Worm (Caenorhabditis elegans) whole organism, late embryonic: ENCODE results near the gene ppm-1.G.

ENCODE experiments used
- C08G9.2 ChIP-seq: sonication (generic microtip); optimal IDR thresholded peaks from 2 replicates; lab custom pipeline; 2016; ENCODE audit warnings: mild to moderate bottlenecking, missing genetic modification characterization, moderate library complexity, missing compliant biosample characterization
- F13H6.1 ChIP-seq: sonication (generic microtip); optimal IDR thresholded peaks from 2 replicates; lab custom pipeline; 2016; ENCODE audit warnings: missing genetic modification characterization, missing compliant biosample characterization
- Y22D7AL.16 ChIP-seq: sonication (generic microtip); optimal IDR thresholded peaks from 2 replicates; lab custom pipeline; 2016; ENCODE audit warnings: missing genetic modification characterization, missing compliant biosample characterization
- ahr-1 ChIP-seq: sonication (generic microtip); optimal IDR thresholded peaks from 2 replicates; lab custom pipeline; 2016; ENCODE audit warnings: missing genetic modification characterization, missing compliant biosample characterization
- ceh-18 ChIP-seq: sonication (generic microtip); optimal IDR thresholded peaks from 2 replicates; lab custom pipeline; 2016; ENCODE audit warnings: missing genetic modification characterization, missing compliant biosample characterization
- ceh-2 ChIP-seq: sonication (generic microtip); optimal IDR thresholded peaks from 2 replicates; lab custom pipeline; 2016; ENCODE audit warnings: missing genotype, missing genetic modification characterization, missing compliant biosample characterization
- ceh-30 ChIP-seq: fragments of 150-350 bp; optimal IDR thresholded peaks from 2 replicates; lab custom pipeline; 2014; ENCODE audit warnings: missing biosample characterization, missing genetic modification characterization
- ceh-34 ChIP-seq: sonication (generic microtip); optimal IDR thresholded peaks from 2 replicates; lab custom pipeline; 2016; ENCODE audit warnings: mild to moderate bottlenecking, missing genetic modification characterization, missing compliant biosample characterization
- ceh-45 ChIP-seq: fragments of 200-800 bp; sonication (Bioruptor generic); IDR thresholded peaks from 2 replicates; pipeline ENCODE4 v1.3.6; 2022; ENCODE audit warnings: missing genetic modification reagents, missing genetic modification characterization, missing compliant biosample characterization
- ceh-48 ChIP-seq: sonication (generic microtip); optimal IDR thresholded peaks from 2 replicates; lab custom pipeline; 2016; ENCODE audit warnings: missing genetic modification characterization, inconsistent platforms, missing compliant biosample characterization
- ceh-6 ChIP-seq: fragments of 200-800 bp; sonication (Bioruptor generic); optimal IDR thresholded peaks from 2 replicates; lab custom pipeline; 2018; ENCODE audit warnings: mild to moderate bottlenecking, missing genetic modification characterization, missing compliant biosample characterization
- dmd-4 ChIP-seq: sonication (generic microtip); optimal IDR thresholded peaks from 2 replicates; lab custom pipeline; 2016; ENCODE audit warnings: borderline replicate concordance, missing genetic modification characterization, missing compliant biosample characterization
- elt-2 ChIP-seq: sonication (generic microtip); optimal IDR thresholded peaks from 2 replicates; lab custom pipeline; 2016; ENCODE audit warnings: missing genetic modification reagents, missing genetic modification characterization, missing compliant biosample characterization
- eyg-1 ChIP-seq: sonication (generic microtip); optimal IDR thresholded peaks from 2 replicates; lab custom pipeline; 2016; ENCODE audit warnings: missing genotype, missing genetic modification characterization, missing compliant biosample characterization
- fax-1 ChIP-seq: sonication (generic microtip); optimal IDR thresholded peaks from 2 replicates; lab custom pipeline; 2016; ENCODE audit warnings: missing genotype, missing genetic modification characterization, missing compliant biosample characterization
- hlh-6 ChIP-seq: sonication (generic microtip); optimal IDR thresholded peaks from 2 replicates; lab custom pipeline; 2016; ENCODE audit warnings: missing genotype, missing genetic modification characterization, missing compliant biosample characterization
- hlh-8 ChIP-seq: sonication (generic microtip); optimal IDR thresholded peaks from 2 replicates; lab custom pipeline; 2016; ENCODE audit warnings: missing genotype, missing genetic modification characterization, missing compliant biosample characterization
- madf-2 ChIP-seq: sonication (generic microtip); optimal IDR thresholded peaks from 2 replicates; lab custom pipeline; 2017; ENCODE audit warnings: missing genetic modification characterization, missing compliant biosample characterization
- mec-3 ChIP-seq: sonication (generic microtip); optimal IDR thresholded peaks from 2 replicates; lab custom pipeline; 2016; ENCODE audit warnings: borderline replicate concordance, missing genetic modification characterization, missing compliant biosample characterization
- nfya-1 ChIP-seq: sonication (generic microtip); optimal IDR thresholded peaks from 2 replicates; lab custom pipeline; 2017; ENCODE audit warnings: missing genetic modification characterization, mild to moderate bottlenecking, missing compliant biosample characterization, antibody characterized with exemption, moderate library complexity
- nhr-11 ChIP-seq: fragments of 150-350 bp; optimal IDR thresholded peaks from 2 replicates; lab custom pipeline; 2014; ENCODE audit warnings: missing biosample characterization, missing genetic modification characterization
- nhr-232 ChIP-seq: sonication (generic microtip); optimal IDR thresholded peaks from 2 replicates; lab custom pipeline; 2016; ENCODE audit warnings: missing genetic modification characterization, missing compliant biosample characterization
- npax-4 ChIP-seq: sonication (generic microtip); optimal IDR thresholded peaks from 2 replicates; lab custom pipeline; 2016; ENCODE audit warnings: missing genetic modification characterization, missing compliant biosample characterization
- pax-1 ChIP-seq: fragments of 150-350 bp; optimal IDR thresholded peaks from 2 replicates; lab custom pipeline; 2014; ENCODE audit warnings: missing biosample characterization, missing genetic modification characterization
- pha-2 ChIP-seq: sonication (generic microtip); optimal IDR thresholded peaks from 2 replicates; lab custom pipeline; 2017; ENCODE audit warnings: mild to moderate bottlenecking, missing genetic modification characterization, missing compliant biosample characterization
- pros-1 ChIP-seq: fragments of 150-350 bp; optimal IDR thresholded peaks from 2 replicates; lab custom pipeline; 2014; ENCODE audit warnings: missing biosample characterization, missing genetic modification reagents, missing genetic modification characterization
- sdc-2 ChIP-seq: sonication (generic microtip); optimal IDR thresholded peaks from 2 replicates; lab custom pipeline; 2016; ENCODE audit warnings: missing genotype, missing genetic modification characterization, missing compliant biosample characterization
- sox-2 ChIP-seq: fragments of 200-800 bp; sonication (Bioruptor generic); IDR thresholded peaks from 2 replicates; pipeline ENCODE4 v1.3.6; 2022; ENCODE audit warnings: missing genetic modification reagents, missing genetic modification characterization, missing compliant biosample characterization
- sox-4 ChIP-seq: sonication (generic microtip); optimal IDR thresholded peaks from 2 replicates; lab custom pipeline; 2017; ENCODE audit warnings: mild to moderate bottlenecking, missing genetic modification characterization, inconsistent platforms, missing compliant biosample characterization
- unc-3 ChIP-seq, 2 experiments: fragments of 200-800 bp in 1 of 2; sonication (Bioruptor generic) in 1 of 2; sonication (generic microtip) in 1 of 2; conservative IDR thresholded peaks in 1 of 2; optimal IDR thresholded peaks in 1 of 2; 2 replicates each; pipeline versions ENCODE4 v1.3.6 to Lab custom; 2016 to 2022; ENCODE audit warnings: missing compliant biosample characterization in 2 of 2, missing genetic modification characterization in 2 of 2, missing genetic modification reagents in 1 of 2
- unc-42 ChIP-seq: sonication (generic microtip); optimal IDR thresholded peaks from 2 replicates; lab custom pipeline; 2016; ENCODE audit warnings: missing genotype, missing genetic modification characterization, missing compliant biosample characterization
- unc-55 ChIP-seq: sonication (generic microtip); optimal IDR thresholded peaks from 2 replicates; lab custom pipeline; 2017; ENCODE audit warnings: missing biosample characterization, missing genetic modification reagents, missing genetic modification characterization
- unc-86 ChIP-seq: sonication (generic microtip); optimal IDR thresholded peaks from 2 replicates; lab custom pipeline; 2016; ENCODE audit warnings: missing genetic modification characterization, missing compliant biosample characterization
- zip-5 ChIP-seq: sonication (generic microtip); optimal IDR thresholded peaks from 2 replicates; lab custom pipeline; 2016; ENCODE audit warnings: missing genetic modification characterization, missing compliant biosample characterization
- ztf-16 ChIP-seq: sonication (generic microtip); optimal IDR thresholded peaks from 2 replicates; lab custom pipeline; 2017; ENCODE audit warnings: missing genetic modification characterization, missing compliant biosample characterization

Gene ppm-1.G

DNA sequence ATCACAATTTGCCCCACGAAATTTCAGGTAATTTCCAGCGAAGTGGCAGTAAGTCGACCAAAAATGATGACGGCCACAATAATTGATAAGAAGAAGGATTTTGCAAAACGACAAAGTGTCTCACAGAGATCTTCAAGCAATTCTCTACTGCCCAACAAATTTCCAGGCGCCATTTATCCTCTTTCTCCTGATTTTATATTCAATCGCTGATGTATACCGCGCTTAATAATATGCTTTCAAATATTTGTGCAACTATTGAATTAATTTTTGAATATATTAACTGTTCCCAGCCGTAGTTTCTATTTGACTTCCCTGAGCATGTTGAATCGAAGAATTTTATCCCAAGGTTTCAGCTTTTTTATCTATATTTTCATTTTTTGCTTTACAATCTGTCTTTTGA is 12.5 kb upstream of the ppm-1.G start, which contains the start of gene tpst-2:
TSS of gene tpst-2 (plus strand) at position 301 of the 400 bp plus-strand sequence.
- no peak for TF ChIP-seq sdc-2
- TF ChIP-seq eyg-1 = no peak
- no peak for TF ChIP-seq ztf-16 (tag; lab: Kevin White, UChicago)
- TF ChIP-seq unc-86 (tag; lab: Kevin White, UChicago) = no peak
- no peak for TF ChIP-seq ceh-6 (GFP tag; lab: Kevin White, UChicago)
- no peak for TF ChIP-seq dmd-4 (tag; lab: Kevin White, UChicago)
- no peak for TF ChIP-seq nhr-232
- TF ChIP-seq sox-4 (tag; lab: Kevin White, UChicago) = no peak
- TF ChIP-seq pax-1 (tag; lab: Kevin White, UChicago) = no peak
- TF ChIP-seq pha-2 (tag; lab: Kevin White, UChicago) = no peak
- no peak for TF ChIP-seq Y22D7AL.16 (tag; lab: Kevin White, UChicago)
- TF ChIP-seq unc-3 (GFP tag; conservative IDR thresholded peaks at IDR 0.05; lab: Robert Waterston, UW) = no peak
- no peak for TF ChIP-seq unc-3 (tag; optimal IDR thresholded peaks at IDR 0.05; lab: Kevin White, UChicago)
- no peak for TF ChIP-seq F13H6.1 (tag; lab: Kevin White, UChicago)
- no peak for TF ChIP-seq unc-55 (GFP tag; lab: Kevin White, UChicago)
- no peak for TF ChIP-seq npax-4 (tag; lab: Kevin White, UChicago)
- TF ChIP-seq ceh-30 (tag; lab: Kevin White, UChicago) = no peak
- TF ChIP-seq pros-1 = no peak

DNA sequence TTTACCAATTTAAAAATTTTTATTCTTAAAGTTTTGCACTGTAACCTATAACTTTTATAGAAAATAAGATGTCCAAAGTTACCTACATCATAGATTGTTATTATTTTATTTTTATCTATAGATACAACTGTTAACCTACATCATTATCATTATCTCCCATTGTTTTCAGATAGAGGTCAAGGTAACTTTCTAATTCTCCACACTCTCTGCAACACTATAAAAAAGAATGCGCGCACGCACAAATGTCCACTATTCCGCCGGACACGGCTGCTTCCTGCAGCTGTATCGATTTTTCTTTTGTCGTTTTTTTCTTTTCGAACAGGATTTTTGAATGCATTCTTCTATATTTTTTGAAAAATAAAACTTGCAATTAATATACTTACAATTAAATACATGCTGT is 10.8 kb upstream of the ppm-1.G start:
- peak; percentile 3 for TF ChIP-seq ceh-48
- no peak for TF ChIP-seq fax-1 (tag; lab: Kevin White, UChicago)
- TF ChIP-seq elt-2 = peak; percentile 83
- TF ChIP-seq, all 69 proteins: peak for 2

DNA sequence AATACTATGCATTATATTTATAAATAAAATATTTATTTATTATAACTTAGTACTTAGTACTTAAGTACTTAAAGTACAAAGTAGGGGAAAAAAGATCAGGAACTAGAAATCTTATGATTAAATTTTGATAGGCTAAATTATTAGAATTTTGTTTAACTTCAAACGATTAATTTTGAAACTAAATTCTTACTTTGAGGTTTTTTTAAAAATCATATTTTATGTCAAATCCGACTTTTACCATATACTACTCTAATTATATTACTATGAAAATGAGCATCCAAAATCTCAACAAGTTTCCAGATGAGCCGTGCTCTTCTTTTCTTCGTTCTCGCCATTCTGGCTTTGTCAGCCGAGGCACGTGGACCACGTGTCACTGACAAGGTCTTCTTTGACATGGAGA is 10.4 kb upstream of the ppm-1.G start, which contains the start of gene cyn-6:
TSS of gene cyn-6 (plus strand) at position 301 of the 400 bp plus-strand sequence.
- TF ChIP-seq npax-4 (tag; lab: Kevin White, UChicago) (no peak), C08G9.2 (tag; lab: Kevin White, UChicago) (no peak), mec-3 (tag; lab: Kevin White, UChicago) (no peak), sox-2 (no peak), unc-55 (GFP tag; lab: Kevin White, UChicago) (no peak)

DNA sequence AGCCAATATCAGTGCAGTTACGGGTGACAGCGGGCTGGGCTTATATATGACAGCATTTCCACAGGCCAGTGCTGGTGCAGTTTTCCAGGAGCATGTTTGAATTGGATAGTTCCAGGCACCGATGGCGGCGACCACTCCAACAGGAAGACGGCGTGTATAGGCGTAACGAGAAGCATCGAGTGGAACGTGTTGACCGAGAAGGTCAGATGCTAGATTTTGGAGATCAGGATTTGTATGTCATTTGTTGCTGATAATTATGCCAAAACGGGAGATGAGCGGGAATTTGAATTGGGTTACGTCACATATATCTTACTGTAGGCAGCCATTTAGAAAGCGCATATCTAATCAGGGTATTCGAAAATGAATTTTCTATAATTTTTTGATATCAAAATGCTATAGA is 8.1 kb upstream of the ppm-1.G start:
- TF ChIP-seq ceh-34 (tag; lab: Kevin White, UChicago) = no peak
- TF ChIP-seq nfya-1 (tag; lab: Kevin White, UChicago) = no peak

DNA sequence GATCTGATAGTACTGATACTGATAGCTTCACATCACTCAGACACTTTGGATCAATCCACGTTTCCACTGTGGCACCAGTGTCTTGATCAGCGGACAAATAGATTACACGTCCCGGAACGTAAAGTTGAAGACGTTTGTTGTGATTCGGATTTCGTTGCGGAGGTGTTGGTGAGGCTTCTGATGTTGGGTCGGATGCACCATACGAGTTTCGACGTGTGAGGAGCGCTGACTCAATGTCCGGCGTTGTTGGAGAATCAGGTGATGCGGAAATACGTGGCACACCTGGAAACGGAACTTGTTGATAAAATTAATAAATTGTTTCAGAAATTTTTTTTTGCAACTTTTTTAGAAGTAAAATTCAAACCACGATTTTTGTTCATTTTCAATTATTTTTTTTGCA is 4.7 kb upstream of the ppm-1.G start, which contains the start of gene alh-11:
TSS of gene alh-11 (minus strand) at position 101 of the 400 bp plus-strand sequence.
- no peak for TF ChIP-seq ceh-6 (GFP tag; lab: Kevin White, UChicago)
- TF ChIP-seq nhr-232 = no peak
- TF ChIP-seq madf-2 (tag; lab: Kevin White, UChicago) = no peak
- no peak for TF ChIP-seq ahr-1 (tag; lab: Kevin White, UChicago)
- no peak for TF ChIP-seq ceh-48
- TF ChIP-seq ceh-45 (GFP tag; lab: Robert Waterston, UW) = no peak
- no peak for TF ChIP-seq sox-4 (tag; lab: Kevin White, UChicago)
- no peak for TF ChIP-seq zip-5 (tag; lab: Kevin White, UChicago)
- no peak for TF ChIP-seq ceh-2 (tag; lab: Kevin White, UChicago)
- TF ChIP-seq nhr-11 (tag; lab: Kevin White, UChicago) = no peak
- TF ChIP-seq unc-42 (tag; lab: Kevin White, UChicago) = no peak
- TF ChIP-seq fax-1 (tag; lab: Kevin White, UChicago) = no peak
- no peak for TF ChIP-seq ceh-18
- TF ChIP-seq hlh-6 (tag; lab: Kevin White, UChicago) = no peak
- no peak for TF ChIP-seq C08G9.2 (tag; lab: Kevin White, UChicago)
- TF ChIP-seq hlh-8 (tag; lab: Kevin White, UChicago) = no peak
